Worm (Caenorhabditis elegans) whole organism, young adult: Measurements from ENCODE around the gene B0454.5.
A peak's percentile ranks its signal among the peaks of the same experiment; 100 is the strongest.

Source experiments
- aptf-3 ChIP-seq: fragments of 200-800 bp; sonication (Bioruptor generic); IDR thresholded peaks from 2 replicates; pipeline ENCODE4 v1.3.6; 2022; ENCODE audit warnings: missing genetic modification characterization, missing compliant biosample characterization
- zfh-2 ChIP-seq: fragments of 200-800 bp; sonication (Bioruptor generic); conservative IDR thresholded peaks from 2 replicates; pipeline ENCODE4 v1.3.6; 2022; ENCODE audit warnings: missing genetic modification reagents, missing genetic modification characterization, missing compliant biosample characterization

Gene B0454.5

ce11 chrII:3087134-3087533 lies 48.5 kb downstream of the B0454.5 start:
- TF ChIP-seq zfh-2 (GFP tag; lab: Robert Waterston, UW) (peak; percentile 67), aptf-3 (GFP tag; lab: Robert Waterston, UW) (no peak)
